Fruit fly (Drosophila melanogaster) whole organism, prepupa: ENCODE data around the gene CG10562.

ENCODE experiments used
- CG10669 ChIP-seq: fragments of 200-800 bp; sonication (Bioruptor generic); optimal IDR thresholded peaks from 3 replicates; lab custom pipeline; 2018; ENCODE audit warnings: missing biosample characterization, mild to moderate bottlenecking, missing genetic modification characterization, moderate library complexity
- CG11294 ChIP-seq: fragments of 200-800 bp; sonication (Bioruptor generic); IDR thresholded peaks from 2 replicates; pipeline ENCODE4 v1.3.6; 2022; ENCODE audit warnings: missing biosample characterization, missing genetic modification characterization
- CG16779 ChIP-seq: fragments of 200-800 bp; sonication (Bioruptor generic); optimal IDR thresholded peaks from 3 replicates; lab custom pipeline; 2017; ENCODE audit warnings: missing biosample characterization, mild to moderate bottlenecking, missing genetic modification characterization
- CG3032 ChIP-seq: fragments of 200-800 bp; optimal IDR thresholded peaks from 2 replicates; lab custom pipeline; 2019; ENCODE audit warnings: missing biosample characterization, mild to moderate bottlenecking, missing genetic modification characterization, moderate library complexity
- CG31627 ChIP-seq: fragments of 200-800 bp; sonication (Bioruptor generic); optimal IDR thresholded peaks from 3 replicates; lab custom pipeline; 2016; ENCODE audit warnings: missing biosample characterization, missing genetic modification characterization
- CG3919 ChIP-seq: fragments of 200-800 bp; sonication (Bioruptor generic); optimal IDR thresholded peaks from 3 replicates; lab custom pipeline; 2016; ENCODE audit warnings: missing biosample characterization, missing genetic modification characterization
- CG4318 ChIP-seq: fragments of 200-800 bp; sonication (Bioruptor generic); optimal IDR thresholded peaks from 3 replicates; lab custom pipeline; 2017; ENCODE audit warnings: missing biosample characterization, mild to moderate bottlenecking, missing genetic modification characterization
- CG6163 ChIP-seq: fragments of 200-800 bp; sonication (Bioruptor generic); IDR thresholded peaks from 3 replicates; pipeline ENCODE4 v1.3.6; 2022; ENCODE audit warnings: missing biosample characterization, missing genetic modification characterization
- CG6276 ChIP-seq: fragments of 200-800 bp; sonication (Bioruptor generic); optimal IDR thresholded peaks from 2 replicates; lab custom pipeline; 2017; ENCODE audit warnings: missing biosample characterization, mild to moderate bottlenecking, missing genetic modification characterization
- CG6792 ChIP-seq: fragments of 200-800 bp; sonication (Bioruptor generic); optimal IDR thresholded peaks from 3 replicates; lab custom pipeline; 2016; ENCODE audit warnings: missing biosample characterization, missing genetic modification characterization
- CG6808 ChIP-seq: fragments of 200-800 bp; sonication (Bioruptor generic); optimal IDR thresholded peaks from 3 replicates; lab custom pipeline; 2017; ENCODE audit warnings: missing biosample characterization, missing genetic modification characterization, mild to moderate bottlenecking, moderate library complexity, missing genetic modification reagents
- CG6854 ChIP-seq: fragments of 200-800 bp; sonication (Bioruptor generic); optimal IDR thresholded peaks from 2 replicates; lab custom pipeline; 2017; ENCODE audit warnings: missing biosample characterization, mild to moderate bottlenecking, missing genetic modification characterization
- CG8119 ChIP-seq: fragments of 200-800 bp; sonication (Bioruptor generic); IDR thresholded peaks from 3 replicates; pipeline ENCODE4 v1.3.6; 2022; ENCODE audit warnings: missing biosample characterization, missing genetic modification characterization
- CG8319 ChIP-seq: fragments of 200-800 bp; sonication (Bioruptor generic); optimal IDR thresholded peaks from 3 replicates; lab custom pipeline; 2016; ENCODE audit warnings: missing biosample characterization, missing genetic modification characterization
- CG8632 ChIP-seq: fragments of 200-800 bp; sonication (Bioruptor generic); optimal IDR thresholded peaks from 3 replicates; lab custom pipeline; 2016; ENCODE audit warnings: missing biosample characterization, missing genetic modification characterization
- Eip78C ChIP-seq: fragments of 200-800 bp; sonication (Bioruptor generic); peaks from one replicate; lab custom pipeline; 2016; ENCODE audit warnings: missing biosample characterization, missing genetic modification characterization
- Eip93F ChIP-seq: fragments of 200-800 bp; sonication (Bioruptor generic); optimal IDR thresholded peaks from 2 replicates; lab custom pipeline; 2016; ENCODE audit warnings: missing biosample characterization, mild to moderate bottlenecking, missing genetic modification characterization
- Ets96B ChIP-seq: fragments of 200-800 bp; optimal IDR thresholded peaks from 2 replicates; lab custom pipeline; 2019; ENCODE audit warnings: missing biosample characterization, mild to moderate bottlenecking, missing genetic modification characterization, moderate library complexity
- Hr39 ChIP-seq: fragments of 200-800 bp; sonication (Bioruptor generic); optimal IDR thresholded peaks from 2 replicates; lab custom pipeline; 2016; ENCODE audit warnings: missing biosample characterization, missing genetic modification characterization
- Hr4 ChIP-seq: fragments of 200-800 bp; sonication (Bioruptor generic); optimal IDR thresholded peaks from 3 replicates; lab custom pipeline; 2016; ENCODE audit warnings: missing biosample characterization, missing genetic modification characterization
- Lpt ChIP-seq: fragments of 200-800 bp; sonication (Bioruptor generic); optimal IDR thresholded peaks from 3 replicates; lab custom pipeline; 2016; ENCODE audit warnings: missing biosample characterization, missing genetic modification characterization
- OdsH ChIP-seq: fragments of 200-800 bp; sonication (Bioruptor generic); optimal IDR thresholded peaks from 3 replicates; lab custom pipeline; 2016; ENCODE audit warnings: missing biosample characterization, missing genetic modification characterization
- Smox ChIP-seq: fragments of 200-800 bp; sonication (Bioruptor generic); optimal IDR thresholded peaks from 3 replicates; lab custom pipeline; 2016; ENCODE audit warnings: missing biosample characterization, missing genetic modification characterization
- Sox102F ChIP-seq: fragments of 200-800 bp; sonication (Bioruptor generic); optimal IDR thresholded peaks from 2 replicates; lab custom pipeline; 2016; ENCODE audit warnings: missing biosample characterization, mild to moderate bottlenecking, missing genetic modification characterization
- Sox14 ChIP-seq: fragments of 200-800 bp; sonication (Bioruptor generic); optimal IDR thresholded peaks from 3 replicates; lab custom pipeline; 2016; ENCODE audit warnings: missing biosample characterization, missing genetic modification characterization
- cyc ChIP-seq: fragments of 200-800 bp; sonication (Bioruptor generic); optimal IDR thresholded peaks from 3 replicates; lab custom pipeline; 2016; ENCODE audit warnings: missing biosample characterization, missing genetic modification characterization
- dac ChIP-seq: fragments of 200-800 bp; sonication (Bioruptor generic); optimal IDR thresholded peaks from 2 replicates; lab custom pipeline; 2017; ENCODE audit warnings: missing biosample characterization, mild to moderate bottlenecking, missing genetic modification characterization
- dsx ChIP-seq: fragments of 200-800 bp; optimal IDR thresholded peaks from 3 replicates; lab custom pipeline; 2019; ENCODE audit warnings: missing biosample characterization, mild to moderate bottlenecking, missing genetic modification characterization, moderate library complexity; ENCODE audit not compliant: poor library complexity, severe bottlenecking
- esn ChIP-seq: fragments of 200-800 bp; sonication (Bioruptor generic); optimal IDR thresholded peaks from 2 replicates; lab custom pipeline; 2016; ENCODE audit warnings: missing biosample characterization, mild to moderate bottlenecking, missing genetic modification characterization, moderate library complexity
- fd85E ChIP-seq: fragments of 200-800 bp; sonication (Bioruptor generic); optimal IDR thresholded peaks from 3 replicates; lab custom pipeline; 2016; ENCODE audit warnings: missing biosample characterization, missing genetic modification characterization
- fkh ChIP-seq: fragments of 200-800 bp; sonication (Bioruptor generic); optimal IDR thresholded peaks from 3 replicates; lab custom pipeline; 2017; ENCODE audit warnings: missing biosample characterization, mild to moderate bottlenecking, missing genetic modification characterization, moderate library complexity
- pdm3 ChIP-seq: fragments of 200-800 bp; sonication (Bioruptor generic); optimal IDR thresholded peaks from 3 replicates; lab custom pipeline; 2016; ENCODE audit warnings: missing biosample characterization, missing genetic modification characterization
- salr ChIP-seq, 2 experiments: fragments of 200-800 bp; sonication (Bioruptor generic); optimal IDR thresholded peaks; 3 replicates each; lab custom pipeline; 2016 to 2018; ENCODE audit warnings: missing biosample characterization in 2 of 2, missing genetic modification characterization in 2 of 2, mild to moderate bottlenecking in 1 of 2
- spab ChIP-seq: fragments of 200-800 bp; sonication (Bioruptor generic); optimal IDR thresholded peaks from 2 replicates; lab custom pipeline; 2017; ENCODE audit warnings: missing biosample characterization, mild to moderate bottlenecking, missing genetic modification characterization, missing genetic modification reagents
- ss ChIP-seq, 2 experiments: fragments of 200-800 bp; sonication (Bioruptor generic); optimal IDR thresholded peaks; 2 replicates in 1 of 2; 3 replicates in 1 of 2; lab custom pipeline; 2017 to 2018; ENCODE audit warnings: mild to moderate bottlenecking in 2 of 2, missing biosample characterization in 2 of 2, missing genetic modification characterization in 2 of 2, moderate library complexity in 1 of 2
- svp ChIP-seq: fragments of 200-800 bp; sonication (Bioruptor generic); peaks from one replicate; lab custom pipeline; 2016; ENCODE audit warnings: missing biosample characterization, missing genetic modification characterization
- vri ChIP-seq: fragments of 200-800 bp; sonication (Bioruptor generic); optimal IDR thresholded peaks from 3 replicates; lab custom pipeline; 2016; ENCODE audit warnings: missing biosample characterization, mild to moderate bottlenecking, missing genetic modification characterization

The CG10562 gene

dm6 chr3R:25295320-25296020, 27.1 kb downstream of the CG10562 start, which contains the start of gene CG31102:
TSS of gene CG31102 (minus strand) at chr3R:25295594.
- TF ChIP-seq CG31627 (GFP tag; lab: Kevin White, UChicago) = no peak
- no peak for TF ChIP-seq fd85E (GFP tag; lab: Kevin White, UChicago)
- no peak for TF ChIP-seq CG8319 (GFP tag; lab: Kevin White, UChicago)
- TF ChIP-seq CG6854 (GFP tag; lab: Kevin White, UChicago) = no peak
- peak in 1 of 2 experiments; percentile 4 for TF ChIP-seq ss (GFP tag; optimal IDR thresholded peaks at IDR 0.05; lab: Kevin White, UChicago)
- TF ChIP-seq CG6808 (GFP tag; lab: Kevin White, UChicago) = no peak
- TF ChIP-seq Sox102F (GFP tag; lab: Kevin White, UChicago) = no peak
- no peak for TF ChIP-seq Hr4 (GFP tag; lab: Kevin White, UChicago)
- no peak for TF ChIP-seq dac (GFP tag; lab: Kevin White, UChicago)
- TF ChIP-seq cyc (GFP tag; lab: Kevin White, UChicago) = no peak
- TF ChIP-seq CG8119 (GFP tag; lab: Robert Waterston, UW) = no peak
- TF ChIP-seq Hr39 = no peak
- no peak for TF ChIP-seq OdsH (GFP tag; lab: Kevin White, UChicago)
- TF ChIP-seq CG11294 = no peak
- peak; percentile 5 for TF ChIP-seq esn
- TF ChIP-seq spab = no peak
- TF ChIP-seq svp (GFP tag; lab: Kevin White, UChicago) = peak; percentile 90
- TF ChIP-seq Eip78C (GFP tag; lab: Kevin White, UChicago) = no peak
- TF ChIP-seq CG6276 (GFP tag; lab: Kevin White, UChicago) = peak; percentile 21
- no peak for TF ChIP-seq Ets96B (tag; lab: Kevin White, UChicago)
- peak; percentile 79 for TF ChIP-seq vri (GFP tag; lab: Kevin White, UChicago)

DNA sequence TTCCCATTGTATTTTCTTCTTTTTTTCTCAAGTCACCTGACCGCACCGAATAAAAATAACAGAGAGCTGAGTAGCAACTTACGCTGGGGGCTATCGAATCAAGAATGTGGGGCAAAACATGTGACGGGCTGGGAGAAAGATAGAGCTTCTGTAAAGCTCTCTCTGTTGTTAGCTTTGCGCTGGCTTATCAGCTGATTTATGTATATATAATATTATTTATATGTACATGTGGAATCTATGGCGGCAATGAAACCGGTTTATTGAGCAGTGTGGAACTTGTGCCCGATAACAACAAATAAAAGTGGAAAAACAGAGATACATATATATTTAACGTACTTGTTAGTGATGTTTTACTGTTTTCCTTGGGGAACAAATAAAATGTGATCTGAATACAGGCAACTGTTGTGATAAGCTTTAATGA, 29.7 kb downstream of the CG10562 start, which contains the start of gene CG31098:
TSS of gene CG31098 (minus strand) at position 114 of the 421 bp plus-strand sequence.
- peak; percentile 55 for TF ChIP-seq CG16779 (tag; lab: Kevin White, UChicago)
- TF ChIP-seq pdm3 (GFP tag; lab: Kevin White, UChicago) = no peak
- peak; percentile 25 for TF ChIP-seq Eip93F (GFP tag; lab: Kevin White, UChicago)
- no peak for TF ChIP-seq Smox (GFP tag; lab: Kevin White, UChicago)
- no peak for TF ChIP-seq CG3032 (tag; lab: Kevin White, UChicago)
- no peak for TF ChIP-seq svp (GFP tag; lab: Kevin White, UChicago)
- TF ChIP-seq Eip78C (GFP tag; lab: Kevin White, UChicago) = peak; percentile 77
- peak; percentile 3 for TF ChIP-seq Sox102F (GFP tag; lab: Kevin White, UChicago)
- TF ChIP-seq CG8119 (GFP tag; lab: Robert Waterston, UW) = no peak
- TF ChIP-seq fkh (GFP tag; lab: Kevin White, UChicago) = peak; percentile 75
- TF ChIP-seq vri (GFP tag; lab: Kevin White, UChicago) = peak; percentile 33
- TF ChIP-seq CG6276 (GFP tag; lab: Kevin White, UChicago) = peak; percentile 32
- no peak for TF ChIP-seq CG3919
- TF ChIP-seq, all 60 proteins: peak for 7

DNA sequence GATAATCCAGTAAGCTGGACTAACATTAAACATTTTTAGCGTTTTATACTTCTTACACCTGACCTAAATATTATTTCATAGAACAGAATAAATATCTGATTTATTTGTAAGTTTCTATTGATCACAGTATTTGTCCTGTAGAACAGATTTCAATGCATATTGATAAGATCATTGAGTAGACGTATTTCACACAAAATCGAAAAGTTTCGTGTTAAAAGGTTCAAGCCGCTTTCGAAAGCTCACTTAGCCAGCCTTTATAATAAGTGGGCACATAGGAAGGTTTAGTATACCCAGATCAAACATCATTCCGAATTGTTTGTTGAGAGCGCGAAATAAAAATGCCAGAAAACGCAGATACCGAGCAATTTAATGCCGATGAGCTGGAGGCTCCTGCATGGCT, 33.0 kb downstream of the CG10562 start, which contains the start of gene CG11893:
TSS of gene CG11893 (plus strand) at position 301 of the 400 bp plus-strand sequence.
- TF ChIP-seq CG3032 (tag; lab: Kevin White, UChicago) (no peak), CG11294 (no peak), pdm3 (GFP tag; lab: Kevin White, UChicago) (no peak), Sox14 (no peak), dsx (GFP tag; lab: Kevin White, UChicago) (no peak), CG10669 (GFP tag; lab: Kevin White, UChicago) (no peak), OdsH (GFP tag; lab: Kevin White, UChicago) (no peak), CG6792 (GFP tag; lab: Kevin White, UChicago) (no peak), Lpt (GFP tag; lab: Kevin White, UChicago) (no peak), Eip93F (GFP tag; lab: Kevin White, UChicago) (no peak), CG6163 (GFP tag; lab: Robert Waterston, UW) (no peak), CG3919 (no peak), salr (GFP tag; optimal IDR thresholded peaks at IDR 0.05; lab: Kevin White, UChicago) (no peak), CG4318 (GFP tag; lab: Kevin White, UChicago) (no peak), fd85E (GFP tag; lab: Kevin White, UChicago) (no peak), Eip78C (GFP tag; lab: Kevin White, UChicago) (no peak), Ets96B (tag; lab: Kevin White, UChicago) (no peak), CG8632 (GFP tag; lab: Kevin White, UChicago) (no peak), fkh (GFP tag; lab: Kevin White, UChicago) (no peak)
- TF ChIP-seq, all 60 proteins: peak for 0
